Fruit fly (Drosophila melanogaster) whole organism, pupa: ENCODE data around the gene ida.

Source experiments
- CG10348 ChIP-seq: fragments of 200-800 bp; sonication (Bioruptor generic); IDR thresholded peaks from 2 replicates; pipeline ENCODE4 v1.3.6; 2022; ENCODE audit warnings: missing biosample characterization, missing genetic modification characterization
- CG12605 ChIP-seq: fragments of 200-800 bp; sonication (Bioruptor generic); IDR thresholded peaks from 2 replicates; pipeline ENCODE4 v1.3.6; 2022; ENCODE audit warnings: missing biosample characterization, missing genetic modification characterization
- CG13204 ChIP-seq: fragments of 200-800 bp; sonication (Bioruptor generic); optimal IDR thresholded peaks from 2 replicates; lab custom pipeline; 2018; ENCODE audit warnings: missing biosample characterization, mild to moderate bottlenecking, missing genetic modification characterization, moderate library complexity
- CG14655 ChIP-seq: fragments of 200-800 bp; sonication (Bioruptor generic); optimal IDR thresholded peaks from 3 replicates; lab custom pipeline; 2017; ENCODE audit warnings: mild to moderate bottlenecking, missing biosample characterization, missing genetic modification reagents, missing genetic modification characterization
- CG15710 ChIP-seq: fragments of 200-800 bp; sonication (Bioruptor generic); optimal IDR thresholded peaks from 2 replicates; lab custom pipeline; 2018; ENCODE audit warnings: missing biosample characterization, mild to moderate bottlenecking, missing genetic modification characterization, moderate library complexity
- CG17806 ChIP-seq: fragments of 200-800 bp; sonication (Bioruptor generic); optimal IDR thresholded peaks from 2 replicates; lab custom pipeline; 2018; ENCODE audit warnings: missing biosample characterization, mild to moderate bottlenecking, missing genetic modification characterization, moderate library complexity
- CG32121 ChIP-seq: fragments of 200-800 bp; sonication (Bioruptor generic); IDR thresholded peaks from 2 replicates; pipeline ENCODE4 v1.3.6; 2022; ENCODE audit warnings: missing biosample characterization, missing genetic modification characterization
- CG34367 ChIP-seq: fragments of 200-800 bp; sonication (Bioruptor generic); optimal IDR thresholded peaks from 2 replicates; lab custom pipeline; 2018; ENCODE audit warnings: missing biosample characterization, mild to moderate bottlenecking, missing genetic modification characterization
- CG4496 ChIP-seq: fragments of 200-800 bp; sonication (Bioruptor generic); IDR thresholded peaks from 3 replicates; pipeline ENCODE4 v1.3.6; 2022; ENCODE audit warnings: missing biosample characterization, missing genetic modification characterization
- CG8159 ChIP-seq: fragments of 200-800 bp; sonication (Bioruptor generic); optimal IDR thresholded peaks from 3 replicates; lab custom pipeline; 2018; ENCODE audit warnings: missing biosample characterization, mild to moderate bottlenecking, missing genetic modification characterization, moderate library complexity
- CG8301 ChIP-seq: fragments of 200-800 bp; sonication (Bioruptor generic); optimal IDR thresholded peaks from 2 replicates; lab custom pipeline; 2018; ENCODE audit warnings: missing biosample characterization, mild to moderate bottlenecking, missing genetic modification characterization
- CG9948 ChIP-seq: fragments of 200-800 bp; sonication (Bioruptor generic); optimal IDR thresholded peaks from 2 replicates; lab custom pipeline; 2018; ENCODE audit warnings: missing biosample characterization, mild to moderate bottlenecking, missing genetic modification characterization, moderate library complexity
- D1 ChIP-seq: fragments of 200-800 bp; sonication (Bioruptor generic); optimal IDR thresholded peaks from 2 replicates; lab custom pipeline; 2018; ENCODE audit warnings: missing biosample characterization, mild to moderate bottlenecking, missing genetic modification characterization, moderate library complexity
- EcR ChIP-seq: fragments of 200-800 bp; sonication (Bioruptor generic); optimal IDR thresholded peaks from 3 replicates; lab custom pipeline; 2019; ENCODE audit warnings: missing biosample characterization, missing genetic modification characterization, mild to moderate bottlenecking, moderate library complexity, missing genetic modification reagents
- Ets98B ChIP-seq: fragments of 200-800 bp; sonication (Bioruptor generic); IDR thresholded peaks from 2 replicates; pipeline ENCODE4 v1.3.6; 2022; ENCODE audit warnings: missing biosample characterization, missing genetic modification characterization
- Pif1A ChIP-seq: fragments of 200-800 bp; sonication (Bioruptor generic); optimal IDR thresholded peaks from 3 replicates; lab custom pipeline; 2016; ENCODE audit warnings: missing biosample characterization, missing genetic modification characterization
- Pif1B ChIP-seq: fragments of 200-800 bp; sonication (Bioruptor generic); optimal IDR thresholded peaks from 3 replicates; lab custom pipeline; 2016; ENCODE audit warnings: missing biosample characterization, missing genetic modification characterization
- Snoo ChIP-seq: fragments of 200-800 bp; sonication (Bioruptor generic); optimal IDR thresholded peaks from 3 replicates; lab custom pipeline; 2017; ENCODE audit warnings: missing biosample characterization, mild to moderate bottlenecking, missing genetic modification characterization, inconsistent platforms
- fd96Ca ChIP-seq: fragments of 200-800 bp; sonication (Bioruptor generic); IDR thresholded peaks from 3 replicates; pipeline ENCODE4 v1.3.6; 2022; ENCODE audit warnings: missing biosample characterization, missing genetic modification characterization
- gl ChIP-seq: fragments of 200-800 bp; sonication (Bioruptor generic); optimal IDR thresholded peaks from 2 replicates; lab custom pipeline; 2018; ENCODE audit warnings: missing biosample characterization, mild to moderate bottlenecking, missing genetic modification characterization
- rn ChIP-seq: fragments of 200-800 bp; sonication (Bioruptor generic); IDR thresholded peaks from 2 replicates; pipeline ENCODE4 v1.3.6; 2022; ENCODE audit warnings: missing biosample characterization, missing genetic modification characterization

Gene ida

DNA sequence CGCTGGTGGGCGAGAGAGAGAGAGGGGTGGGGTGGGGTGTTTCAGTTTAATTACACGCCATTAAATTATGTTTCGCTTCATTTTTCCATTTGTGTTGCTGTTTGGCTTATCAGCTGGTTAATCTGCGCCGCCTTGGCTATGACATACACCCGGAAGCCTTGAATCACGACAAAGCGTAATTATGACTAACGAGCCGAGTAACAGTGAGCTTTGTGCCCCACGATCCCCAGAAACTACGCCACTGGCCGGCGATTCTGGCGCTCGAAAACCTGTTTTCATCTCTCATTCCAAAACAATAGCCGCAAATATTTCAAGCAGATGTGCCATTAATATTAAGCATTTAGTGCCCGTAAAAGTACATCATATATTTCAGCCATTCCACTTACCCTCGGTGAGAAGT, 46.7 kb downstream of the ida start:
- no peak for TF ChIP-seq Pif1A (GFP tag; lab: Kevin White, UChicago)
- TF ChIP-seq CG34367 (tag; lab: Kevin White, UChicago): no peak
- no peak for TF ChIP-seq fd96Ca (GFP tag; lab: Robert Waterston, UW)
- TF ChIP-seq D1 (tag; lab: Kevin White, UChicago): no peak
- no peak for TF ChIP-seq CG12605 (GFP tag; lab: Robert Waterston, UW)
- TF ChIP-seq Ets98B (GFP tag; lab: Robert Waterston, UW): no peak
- TF ChIP-seq CG13204 (GFP tag; lab: Kevin White, UChicago): no peak
- no peak for TF ChIP-seq CG14655
- TF ChIP-seq CG9948: no peak
- no peak for TF ChIP-seq CG17806
- no peak for TF ChIP-seq CG10348 (GFP tag; lab: Robert Waterston, UW)
- TF ChIP-seq EcR (GFP tag; lab: Kevin White, UChicago): no peak
- no peak for TF ChIP-seq CG8159 (tag; lab: Kevin White, UChicago)
- TF ChIP-seq rn: no peak
- TF ChIP-seq Pif1B (GFP tag; lab: Kevin White, UChicago): no peak

DNA sequence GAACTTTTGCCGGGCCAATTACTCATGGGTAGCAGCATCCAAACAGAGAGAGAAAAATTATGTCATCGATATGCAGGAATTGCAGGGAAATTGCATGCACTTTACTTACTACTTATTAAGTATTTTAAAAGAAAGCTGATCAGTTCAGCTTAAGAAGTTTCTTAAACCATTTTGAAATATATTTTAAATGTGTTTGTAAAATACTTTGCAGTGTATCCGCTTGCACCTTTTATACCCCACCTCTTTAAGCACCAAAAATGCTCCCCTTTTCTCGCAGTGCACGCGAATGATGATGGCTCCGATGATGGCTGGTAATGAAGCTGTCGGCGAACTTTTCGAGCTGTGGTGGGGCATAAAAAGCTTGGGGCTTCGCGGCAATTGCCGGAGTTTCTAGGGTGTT, 47.3 kb downstream of the ida start, which contains the start of gene CG14984:
CG14984 (minus strand) TSS at position 83 of the 400 bp plus-strand sequence.
- peak; percentile 36 for TF ChIP-seq CG13204 (GFP tag; lab: Kevin White, UChicago)
- TF ChIP-seq CG14655: peak; percentile 89
- TF ChIP-seq fd96Ca (GFP tag; lab: Robert Waterston, UW): peak; percentile 84
- TF ChIP-seq Snoo (tag; lab: Kevin White, UChicago): peak; percentile 61
- TF ChIP-seq CG9948: peak; percentile 89
- TF ChIP-seq Pif1B (GFP tag; lab: Kevin White, UChicago): peak; percentile 71
- no peak for TF ChIP-seq EcR (GFP tag; lab: Kevin White, UChicago)
- peak; percentile 85 for TF ChIP-seq CG15710 (tag; lab: Kevin White, UChicago)
- TF ChIP-seq Pif1A (GFP tag; lab: Kevin White, UChicago): peak; percentile 75
- TF ChIP-seq CG4496 (GFP tag; lab: Robert Waterston, UW): peak; percentile 79
- TF ChIP-seq CG12605 (GFP tag; lab: Robert Waterston, UW): peak; percentile 88
- peak; percentile 85 for TF ChIP-seq CG8301
- peak; percentile 89 for TF ChIP-seq CG17806
- peak; percentile 63 for TF ChIP-seq CG34367 (tag; lab: Kevin White, UChicago)
- TF ChIP-seq gl (tag; lab: Kevin White, UChicago): peak; percentile 78
- 0 out of 2 replicates have a peak, but pooled peaks have one; percentile 29 for TF ChIP-seq CG10348 (GFP tag; lab: Robert Waterston, UW)
- TF ChIP-seq D1 (tag; lab: Kevin White, UChicago): peak; percentile 19
- TF ChIP-seq Ets98B (GFP tag; lab: Robert Waterston, UW): peak; percentile 74
- no peak for TF ChIP-seq CG32121 (GFP tag; lab: Robert Waterston, UW)
- TF ChIP-seq rn: peak; percentile 69
- TF ChIP-seq CG8159 (tag; lab: Kevin White, UChicago): peak; percentile 90
